Worm (Caenorhabditis elegans): Measurements from ENCODE around the gene ent-4.

ent-4 gene

ce11 chrIV:13777480-13777879, 50.8 kb downstream of the ent-4 start, which contains the start of gene rpl-18 (continued):
- TF ChIP-seq zfp-3 (GFP tag; conservative IDR thresholded peaks at IDR 0.05) (no peak), lim-7 (GFP tag; IDR thresholded peaks at IDR 0.05) (no peak), mdt-29 (GFP tag; IDR thresholded peaks at IDR 0.05) (no peak), hlh-30 (tag; optimal IDR thresholded peaks at IDR 0.05; ENCODE audit: insufficient read depth) (peak; percentile 85), lin-15B (tag; optimal IDR thresholded peaks at IDR 0.05) (no peak), unc-130 (GFP tag; optimal IDR thresholded peaks at IDR 0.05) (peak; percentile 8), daf-12 (tag; optimal IDR thresholded peaks at IDR 0.05) (no peak), ceh-82 (tag; optimal IDR thresholded peaks at IDR 0.05) (no peak), fkh-10 (GFP tag; optimal IDR thresholded peaks at IDR 0.05) (peak; percentile 20), nhr-237 (tag; optimal IDR thresholded peaks at IDR 0.05) (no peak), nhr-102 (tag; optimal IDR thresholded peaks at IDR 0.05) (no peak), aly-2 (tag; optimal IDR thresholded peaks at IDR 0.05) (no peak), lsy-2 (tag; optimal IDR thresholded peaks at IDR 0.05) (peak in 1 of 2 experiments; percentile 92), dmd-8 (GFP tag; IDR thresholded peaks at IDR 0.05) (no peak), hlh-11 (tag; optimal IDR thresholded peaks at IDR 0.05) (no peak), tag-97 (GFP tag; IDR thresholded peaks at IDR 0.05) (no peak), pha-4 (GFP tag; IDR thresholded peaks at IDR 0.05) (no peak), pha-4 (tag; optimal IDR thresholded peaks at IDR 0.05) (no peak), sdz-12 (GFP tag; optimal IDR thresholded peaks at IDR 0.05) (no peak), D1046.2 (GFP tag; IDR thresholded peaks at IDR 0.05) (no peak), nhr-11 (tag; optimal IDR thresholded peaks at IDR 0.05) (peak; percentile 48), snpc-4 (tag; optimal IDR thresholded peaks at IDR 0.05) (no peak), Y75B8A.6 (GFP tag; IDR thresholded peaks at IDR 0.05) (no peak), nhr-111 (GFP tag; optimal IDR thresholded peaks at IDR 0.05) (no peak), set-16 (GFP tag; IDR thresholded peaks at IDR 0.05) (no peak), unc-39 (tag; optimal IDR thresholded peaks at IDR 0.05) (no peak), F26F4.8 (GFP tag; conservative IDR thresholded peaks at IDR 0.05) (no peak), R02D3.7 (tag; optimal IDR thresholded peaks at IDR 0.05) (no peak), daf-16 (GFP tag; optimal IDR thresholded peaks at IDR 0.05) (no peak), daf-16 (tag; optimal IDR thresholded peaks at IDR 0.05) (peak; percentile 49), arid-1 (GFP tag; conservative IDR thresholded peaks at IDR 0.05) (no peak), F49E8.2 (tag; optimal IDR thresholded peaks at IDR 0.05; ENCODE audit: borderline replicate concordance) (no peak), mes-2 (tag; optimal IDR thresholded peaks at IDR 0.05; ENCODE audit: poor library complexity, severe bottlenecking) (peak; percentile 86), nhr-48 (tag; optimal IDR thresholded peaks at IDR 0.05) (no peak), egl-27 (tag; optimal IDR thresholded peaks at IDR 0.05) (no peak), Y48G9A.11 (GFP tag; IDR thresholded peaks at IDR 0.05) (peak; percentile 95), zfp-2 (tag; optimal IDR thresholded peaks at IDR 0.05) (no peak), nhr-77 (tag; optimal IDR thresholded peaks at IDR 0.05) (peak; percentile 43), F10B5.3 (tag; optimal IDR thresholded peaks at IDR 0.05) (no peak), pqm-1 (tag; optimal IDR thresholded peaks at IDR 0.05) (no peak), nhr-6 (tag; optimal IDR thresholded peaks at IDR 0.05) (peak; percentile 71), jun-1 (tag; optimal IDR thresholded peaks at IDR 0.05) (no peak), zag-1 (tag; optimal IDR thresholded peaks at IDR 0.05) (no peak), saeg-2 (GFP tag; IDR thresholded peaks at IDR 0.05) (no peak), ctbp-1 (GFP tag; IDR thresholded peaks at IDR 0.05) (no peak), duxl-1 (tag; optimal IDR thresholded peaks at IDR 0.05; ENCODE audit: poor library complexity) (no peak)

Measured in whole organism, L4 larva.